Worm (Caenorhabditis elegans) whole organism, mixed stage, embryonic: ENCODE results near the gene K09A9.6.

Experiments
- M03D4.4 ChIP-seq: sonication (generic microtip); optimal IDR thresholded peaks from 2 replicates; lab custom pipeline; 2017; ENCODE audit warnings: mild to moderate bottlenecking, missing genetic modification characterization, missing compliant biosample characterization
- blmp-1 ChIP-seq: fragments of 150-350 bp; optimal IDR thresholded peaks from 2 replicates; lab custom pipeline; 2014; ENCODE audit warnings: missing biosample characterization, missing genetic modification characterization
- ceh-83 ChIP-seq: fragments of 200-800 bp; sonication (Bioruptor generic); optimal IDR thresholded peaks from 2 replicates; lab custom pipeline; 2018; ENCODE audit warnings: mild to moderate bottlenecking, missing genetic modification characterization, missing compliant biosample characterization
- ces-1 ChIP-seq: fragments of 150-350 bp; optimal IDR thresholded peaks from 2 replicates; lab custom pipeline; 2014; ENCODE audit warnings: missing biosample characterization, missing genetic modification reagents, missing genetic modification characterization
- drap-1 ChIP-seq: fragments of 200-800 bp; sonication (Bioruptor generic); optimal IDR thresholded peaks from 3 replicates; lab custom pipeline; 2018; ENCODE audit warnings: mild to moderate bottlenecking, missing genetic modification characterization, missing compliant biosample characterization
- elt-1 ChIP-seq: sonication (generic microtip); optimal IDR thresholded peaks from 2 replicates; lab custom pipeline; 2017; ENCODE audit warnings: missing genetic modification characterization, mild to moderate bottlenecking, missing compliant biosample characterization, antibody characterized with exemption, moderate library complexity, borderline replicate concordance; ENCODE audit not compliant: insufficient read depth
- elt-3 ChIP-seq: fragments of 150-350 bp; optimal IDR thresholded peaks from 2 replicates; lab custom pipeline; 2014; ENCODE audit warnings: missing biosample characterization, missing genetic modification characterization
- flh-1 ChIP-seq: fragments of 200-800 bp; sonication (Bioruptor generic); optimal IDR thresholded peaks from 2 replicates; lab custom pipeline; 2018; ENCODE audit warnings: mild to moderate bottlenecking, missing genetic modification characterization, moderate library complexity, missing compliant biosample characterization
- ham-2 ChIP-seq: fragments of 200-800 bp; sonication (Bioruptor generic); optimal IDR thresholded peaks from 2 replicates; lab custom pipeline; 2018; ENCODE audit warnings: mild to moderate bottlenecking, missing genetic modification characterization, missing compliant biosample characterization
- hlh-1 ChIP-seq: fragments of 150-350 bp; optimal IDR thresholded peaks from 2 replicates; lab custom pipeline; 2014; ENCODE audit warnings: missing biosample characterization, missing genetic modification reagents, missing genetic modification characterization
- lin-13 ChIP-seq: fragments of 150-350 bp; optimal IDR thresholded peaks from 2 replicates; lab custom pipeline; 2014; ENCODE audit warnings: missing biosample characterization, missing genetic modification characterization
- lin-32 ChIP-seq: fragments of 200-800 bp; sonication (Bioruptor generic); optimal IDR thresholded peaks from 2 replicates; lab custom pipeline; 2018; ENCODE audit warnings: mild to moderate bottlenecking, missing genetic modification characterization, missing compliant biosample characterization
- lsy-2 ChIP-seq: fragments of 150-350 bp; optimal IDR thresholded peaks from 2 replicates; lab custom pipeline; 2014; ENCODE audit warnings: missing biosample characterization, missing genetic modification characterization
- mab-5 ChIP-seq: fragments of 150-350 bp; optimal IDR thresholded peaks from 2 replicates; lab custom pipeline; 2014; ENCODE audit warnings: missing biosample characterization, missing genetic modification characterization
- mep-1 ChIP-seq: fragments of 150-350 bp; optimal IDR thresholded peaks from 2 replicates; lab custom pipeline; 2017; ENCODE audit warnings: missing biosample characterization, missing genetic modification reagents, missing genetic modification characterization, inconsistent platforms
- nhr-2 ChIP-seq: fragments of 150-350 bp; optimal IDR thresholded peaks from 2 replicates; lab custom pipeline; 2014; ENCODE audit warnings: missing biosample characterization, missing genetic modification characterization
- nhr-237 ChIP-seq: fragments of 150-350 bp; optimal IDR thresholded peaks from 2 replicates; lab custom pipeline; 2014; ENCODE audit warnings: missing biosample characterization, missing genetic modification characterization
- nhr-28 ChIP-seq: fragments of 150-350 bp; optimal IDR thresholded peaks from 2 replicates; lab custom pipeline; 2014; ENCODE audit warnings: missing biosample characterization, missing genetic modification characterization
- nhr-76 ChIP-seq: sonication (generic microtip); optimal IDR thresholded peaks from 2 replicates; lab custom pipeline; 2017; ENCODE audit warnings: missing biosample characterization, missing genetic modification characterization
- pha-4 ChIP-seq: fragments of 150-350 bp; optimal IDR thresholded peaks from 2 replicates; lab custom pipeline; 2018; ENCODE audit warnings: missing biosample characterization, missing genetic modification reagents, missing genetic modification characterization
- snpc-4 ChIP-seq: fragments of 150-350 bp; optimal IDR thresholded peaks from 2 replicates; lab custom pipeline; 2014; ENCODE audit warnings: missing biosample characterization, missing genetic modification characterization
- sptf-1 ChIP-seq: sonication (generic microtip); optimal IDR thresholded peaks from 2 replicates; lab custom pipeline; 2017; ENCODE audit warnings: mild to moderate bottlenecking, missing genetic modification characterization, moderate library complexity, missing compliant biosample characterization
- tbx-8 ChIP-seq: fragments of 200-800 bp; sonication (Bioruptor generic); optimal IDR thresholded peaks from 2 replicates; lab custom pipeline; 2018; ENCODE audit warnings: mild to moderate bottlenecking, missing genetic modification characterization, moderate library complexity, missing compliant biosample characterization
- unc-120 ChIP-seq: sonication (generic microtip); optimal IDR thresholded peaks from 2 replicates; lab custom pipeline; 2017; ENCODE audit warnings: missing genetic modification characterization, missing compliant biosample characterization; ENCODE audit not compliant: poor library complexity, severe bottlenecking
- unc-39 ChIP-seq: fragments of 150-350 bp; optimal IDR thresholded peaks from 2 replicates; lab custom pipeline; 2014; ENCODE audit warnings: missing biosample characterization, missing genetic modification characterization
- unc-62 ChIP-seq: fragments of 150-350 bp; optimal IDR thresholded peaks from 2 replicates; lab custom pipeline; 2014; ENCODE audit warnings: missing biosample characterization, missing genetic modification reagents, missing genetic modification characterization
- ztf-11 ChIP-seq: fragments of 150-350 bp; optimal IDR thresholded peaks from 2 replicates; lab custom pipeline; 2014; ENCODE audit warnings: missing biosample characterization, missing genetic modification characterization

The K09A9.6 gene

DNA sequence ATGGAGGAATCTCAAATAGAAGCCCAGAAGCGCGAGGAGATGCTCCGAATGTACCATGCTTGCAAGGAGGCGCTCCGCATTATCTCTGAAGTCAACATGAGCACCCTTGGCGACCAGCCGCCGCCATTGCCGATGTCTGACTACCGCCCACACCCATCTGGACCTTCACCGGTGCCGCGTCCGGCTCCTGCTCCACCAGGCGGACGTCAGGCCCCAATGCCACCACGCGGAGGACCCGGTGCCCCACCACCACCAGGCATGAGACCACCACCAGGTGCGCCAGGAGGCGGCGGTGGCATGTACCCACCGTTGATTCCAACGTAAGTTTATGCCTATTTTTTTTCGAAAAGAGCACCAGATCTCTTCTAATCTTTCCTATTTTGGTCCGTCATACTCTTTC lies 5.0 kb upstream of the K09A9.6 start:
- TF ChIP-seq ceh-83 (GFP tag; lab: Kevin White, UChicago) (peak; percentile 10), unc-62 (no peak), nhr-2 (tag; lab: Kevin White, UChicago) (no peak), lin-13 (no peak), mab-5 (no peak), unc-39 (tag; lab: Kevin White, UChicago) (no peak), tbx-8 (GFP tag; lab: Kevin White, UChicago) (no peak)

DNA sequence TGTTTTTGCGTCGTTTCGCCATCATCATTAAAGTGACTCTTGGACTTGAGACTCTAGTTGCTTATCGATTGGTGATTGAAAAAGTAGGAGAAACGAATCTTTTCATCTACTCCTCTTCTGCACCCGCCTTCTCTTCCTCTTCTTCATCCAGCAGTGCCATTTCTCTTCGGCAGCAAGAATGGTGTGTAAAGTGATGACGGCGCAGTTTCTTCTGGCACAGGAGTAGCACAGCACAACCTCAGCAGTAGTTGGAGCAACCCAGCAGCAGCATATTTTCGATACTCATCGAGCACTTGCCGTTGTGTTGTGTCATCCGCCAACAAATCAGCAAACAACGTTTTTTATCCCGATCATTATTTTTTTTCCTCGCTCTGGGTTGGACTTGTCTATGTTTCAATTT lies 1.6 kb upstream of the K09A9.6 start:
- TF ChIP-seq mep-1 (tag; lab: Kevin White, UChicago): peak; percentile 5
- TF ChIP-seq lin-13: no peak
- peak; percentile 61 for TF ChIP-seq hlh-1 (tag; lab: Kevin White, UChicago)
- no peak for TF ChIP-seq flh-1 (GFP tag; lab: Kevin White, UChicago)
- TF ChIP-seq lin-32: no peak
- TF ChIP-seq unc-39 (tag; lab: Kevin White, UChicago): no peak
- TF ChIP-seq unc-120 (tag; lab: Kevin White, UChicago): peak; percentile 66
- no peak for TF ChIP-seq sptf-1 (tag; lab: Kevin White, UChicago)
- no peak for TF ChIP-seq ceh-83 (GFP tag; lab: Kevin White, UChicago)

DNA sequence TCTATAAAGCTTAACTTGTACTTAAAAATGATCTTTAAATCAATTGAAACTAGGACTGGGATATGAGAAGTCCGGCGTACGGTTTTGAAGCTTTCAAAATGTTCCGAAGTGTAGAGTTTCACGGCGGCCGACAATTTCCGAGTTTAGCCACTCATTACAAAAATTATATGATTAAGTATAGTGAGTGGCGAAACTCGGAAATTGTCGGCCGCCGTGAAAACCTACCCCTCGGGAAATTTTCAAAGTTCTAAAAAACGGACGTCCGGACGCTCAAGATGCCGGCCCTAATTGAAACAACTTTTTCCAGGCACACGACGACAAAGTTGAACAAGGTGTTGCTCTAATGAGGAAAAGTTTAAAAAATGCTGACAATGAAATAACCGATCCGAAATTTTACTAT lies 8.1 kb downstream of the K09A9.6 start:
- TF ChIP-seq mab-5 (no peak), sptf-1 (tag; lab: Kevin White, UChicago) (no peak), lsy-2 (tag; lab: Kevin White, UChicago) (no peak), M03D4.4 (tag; lab: Kevin White, UChicago) (no peak), blmp-1 (tag; lab: Kevin White, UChicago) (no peak), snpc-4 (tag; lab: Kevin White, UChicago) (no peak)

DNA sequence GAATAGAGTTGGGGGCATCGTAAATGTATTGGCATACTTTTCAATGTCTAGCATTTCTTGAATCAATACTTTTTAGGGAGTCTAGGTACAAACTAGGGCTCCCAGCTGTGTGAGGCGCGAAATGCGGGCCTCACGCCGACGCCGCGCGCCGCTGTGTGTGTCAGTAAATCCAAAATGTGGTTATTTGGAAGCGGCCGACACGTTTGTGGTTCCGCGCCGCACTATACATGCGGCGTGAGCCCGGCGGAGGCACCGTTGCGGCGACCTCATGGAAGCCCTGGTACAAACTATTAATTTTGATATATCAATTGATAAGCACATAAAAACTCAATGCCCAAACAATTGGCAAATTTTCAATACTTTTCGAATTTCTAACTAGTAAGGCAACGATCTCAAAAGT lies 9.2 kb downstream of the K09A9.6 start:
- TF ChIP-seq unc-62 (no peak), ztf-11 (tag; lab: Kevin White, UChicago) (no peak), sptf-1 (tag; lab: Kevin White, UChicago) (no peak), drap-1 (no peak), nhr-2 (tag; lab: Kevin White, UChicago) (no peak), hlh-1 (tag; lab: Kevin White, UChicago) (no peak), ces-1 (GFP tag; lab: Kevin White, UChicago) (no peak)
- TF ChIP-seq, all 35 proteins: peak for 0

DNA sequence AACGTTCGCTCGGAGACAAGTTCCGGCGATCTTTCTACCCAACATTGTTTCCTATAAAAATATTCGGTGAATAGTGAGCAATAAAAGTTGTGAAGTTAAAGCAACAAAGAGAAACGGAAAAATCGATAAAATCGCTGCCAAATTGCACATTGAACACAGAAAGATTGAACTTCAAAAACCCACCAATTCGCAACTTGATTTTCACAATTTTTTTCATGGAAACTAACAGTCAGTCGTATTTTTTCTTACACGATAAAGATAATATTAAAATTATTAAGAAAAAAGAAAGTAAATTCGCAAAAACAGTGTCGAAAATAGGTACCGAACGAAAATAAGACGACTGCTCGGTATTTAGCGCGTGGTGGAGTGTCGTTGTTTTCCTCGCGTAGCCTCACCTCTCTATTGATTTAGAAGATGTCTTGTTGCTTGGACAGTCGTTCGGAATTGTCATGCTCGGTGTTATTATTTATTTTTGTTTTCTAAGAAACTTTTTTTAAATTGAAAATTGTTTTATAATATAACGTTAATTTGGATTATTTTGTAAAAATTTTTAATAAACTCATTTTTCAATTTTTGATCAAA lies 13.4 kb downstream of the K09A9.6 start, which contains the start of gene gas-1:
gas-1 (minus strand) TSS at position 51 of the 582 bp plus-strand sequence.
- TF ChIP-seq nhr-76 (tag; lab: Kevin White, UChicago) (no peak), nhr-2 (tag; lab: Kevin White, UChicago) (no peak), unc-39 (tag; lab: Kevin White, UChicago) (no peak), snpc-4 (tag; lab: Kevin White, UChicago) (no peak), ces-1 (GFP tag; lab: Kevin White, UChicago) (no peak), pha-4 (tag; lab: Kevin White, UChicago) (no peak), ceh-83 (GFP tag; lab: Kevin White, UChicago) (no peak), lin-13 (peak; percentile 4), unc-120 (tag; lab: Kevin White, UChicago) (no peak), nhr-237 (peak; percentile 17), blmp-1 (tag; lab: Kevin White, UChicago) (no peak), sptf-1 (tag; lab: Kevin White, UChicago) (no peak), mab-5 (no peak), lin-32 (no peak), tbx-8 (GFP tag; lab: Kevin White, UChicago) (no peak), elt-3 (no peak), mep-1 (tag; lab: Kevin White, UChicago) (peak; percentile 26)

DNA sequence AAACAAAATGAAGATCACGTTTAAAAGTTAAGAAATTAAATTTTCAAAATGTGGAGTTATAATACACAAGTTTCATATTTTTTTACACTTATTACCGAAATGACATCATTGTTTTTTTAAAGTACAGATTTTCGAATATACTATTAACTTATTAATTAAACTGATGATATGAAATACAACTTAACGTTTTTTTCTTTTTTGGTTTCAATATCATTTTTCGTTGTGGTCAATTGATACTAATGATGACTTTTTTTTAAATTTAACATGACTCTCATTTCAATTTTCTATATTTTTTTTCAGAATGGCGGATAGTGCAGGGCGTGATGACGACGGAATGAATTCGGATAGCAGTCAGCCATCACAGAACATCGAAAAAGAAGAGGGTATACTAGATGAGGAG lies 14.0 kb downstream of the K09A9.6 start, which contains the start of gene usp-33:
usp-33 (plus strand) TSS at position 301 of the 400 bp plus-strand sequence.
- no peak for TF ChIP-seq ztf-11 (tag; lab: Kevin White, UChicago)
- TF ChIP-seq unc-62: no peak
- TF ChIP-seq elt-1 (tag; lab: Kevin White, UChicago): no peak
- TF ChIP-seq nhr-28: no peak
- no peak for TF ChIP-seq hlh-1 (tag; lab: Kevin White, UChicago)
- no peak for TF ChIP-seq unc-120 (tag; lab: Kevin White, UChicago)
- no peak for TF ChIP-seq blmp-1 (tag; lab: Kevin White, UChicago)
- no peak for TF ChIP-seq ham-2 (GFP tag; lab: Kevin White, UChicago)
- no peak for TF ChIP-seq ces-1 (GFP tag; lab: Kevin White, UChicago)
